Fruit fly (Drosophila melanogaster) whole organism, embryonic: Measurements from ENCODE around the gene wisp.

Source experiments
- B-H1 ChIP-seq: fragments of 200-800 bp; sonication (Bioruptor generic); IDR thresholded peaks from 3 replicates; pipeline ENCODE4 v1.3.6; 2022; ENCODE audit warnings: missing biosample characterization, missing genetic modification characterization
- CG10366 ChIP-seq: fragments of 200-800 bp; sonication (Bioruptor generic); IDR thresholded peaks from 2 replicates; pipeline ENCODE4 v1.3.6; 2022; ENCODE audit warnings: missing biosample characterization, missing genetic modification characterization
- CG11723 ChIP-seq: fragments of 200-800 bp; sonication (Bioruptor generic); optimal IDR thresholded peaks from 2 replicates; lab custom pipeline; 2017; ENCODE audit warnings: missing biosample characterization, mild to moderate bottlenecking, missing genetic modification characterization
- CG13775 ChIP-seq: fragments of 200-800 bp; sonication (Bioruptor generic); optimal IDR thresholded peaks from 3 replicates; lab custom pipeline; 2017; ENCODE audit warnings: missing biosample characterization, mild to moderate bottlenecking, missing genetic modification characterization
- CG14050 ChIP-seq: fragments of 200-800 bp; sonication (Bioruptor generic); IDR thresholded peaks from 3 replicates; pipeline ENCODE4 v1.3.6; 2022; ENCODE audit warnings: missing biosample characterization, missing genetic modification characterization
- CG14860 ChIP-seq: fragments of 200-800 bp; sonication (Bioruptor generic); IDR thresholded peaks from 3 replicates; pipeline ENCODE4 v1.3.6; 2022; ENCODE audit warnings: missing biosample characterization, missing genetic modification characterization; ENCODE audit not compliant: partially characterized antibody
- CG18011 ChIP-seq: fragments of 200-800 bp; sonication (Bioruptor generic); optimal IDR thresholded peaks from 2 replicates; lab custom pipeline; 2017; ENCODE audit warnings: missing biosample characterization, missing genetic modification characterization, mild to moderate bottlenecking, moderate library complexity, missing genotype
- CG18599 ChIP-seq: fragments of 200-800 bp; sonication (Bioruptor generic); optimal IDR thresholded peaks from 3 replicates; lab custom pipeline; 2017; ENCODE audit warnings: missing biosample characterization, missing genetic modification characterization, mild to moderate bottlenecking, moderate library complexity, missing genetic modification reagents
- CG31365 ChIP-seq: fragments of 200-800 bp; sonication (Bioruptor generic); optimal IDR thresholded peaks from 2 replicates; lab custom pipeline; 2018; ENCODE audit warnings: missing biosample characterization, mild to moderate bottlenecking, missing genetic modification characterization
- CG32767 ChIP-seq: fragments of 200-800 bp; sonication (Bioruptor generic); IDR thresholded peaks from 2 replicates; pipeline ENCODE4 v1.3.6; 2022; ENCODE audit warnings: missing biosample characterization, missing genetic modification characterization
- CG33213 ChIP-seq: fragments of 200-800 bp; sonication (Bioruptor generic); optimal IDR thresholded peaks from 3 replicates; lab custom pipeline; 2016; ENCODE audit warnings: missing biosample characterization, missing genetic modification characterization
- CG33557 ChIP-seq: fragments of 200-800 bp; sonication (Bioruptor generic); optimal IDR thresholded peaks from 2 replicates; lab custom pipeline; 2019; ENCODE audit warnings: missing biosample characterization, mild to moderate bottlenecking, missing genetic modification characterization, moderate library complexity
- CG5953 ChIP-seq: fragments of 200-800 bp; sonication (Bioruptor generic); IDR thresholded peaks from 2 replicates; pipeline ENCODE4 v1.3.6; 2022; ENCODE audit warnings: missing biosample characterization, missing genetic modification characterization
- CG6654 ChIP-seq: fragments of 200-800 bp; sonication (Bioruptor generic); optimal IDR thresholded peaks from 2 replicates; lab custom pipeline; 2017; ENCODE audit warnings: missing biosample characterization, mild to moderate bottlenecking, missing genetic modification characterization
- CG6813 ChIP-seq: fragments of 200-800 bp; sonication (Bioruptor generic); optimal IDR thresholded peaks from 2 replicates; lab custom pipeline; 2017; ENCODE audit warnings: missing biosample characterization, missing genetic modification characterization, mild to moderate bottlenecking, moderate library complexity, missing genetic modification reagents
- CG7556 ChIP-seq: fragments of 200-800 bp; sonication (Bioruptor generic); optimal IDR thresholded peaks from 2 replicates; lab custom pipeline; 2017; ENCODE audit warnings: missing biosample characterization, mild to moderate bottlenecking, missing genetic modification characterization
- CG7786 ChIP-seq: fragments of 200-800 bp; sonication (Bioruptor generic); optimal IDR thresholded peaks from 2 replicates; lab custom pipeline; 2016; ENCODE audit warnings: missing biosample characterization, missing genetic modification characterization
- CG8290 ChIP-seq, 3 experiments: fragments of 200-800 bp; sonication (Bioruptor generic); optimal IDR thresholded peaks; 2 replicates each; lab custom pipeline; 2016 to 2019; ENCODE audit warnings: missing biosample characterization in 3 of 3, missing genetic modification characterization in 3 of 3, mild to moderate bottlenecking in 2 of 3, moderate library complexity in 1 of 3
- CG8478 ChIP-seq: fragments of >200 bp; optimal IDR thresholded peaks from 2 replicates; lab custom pipeline; 2018
- CG8924 ChIP-seq: fragments of 200-800 bp; optimal IDR thresholded peaks from 3 replicates; lab custom pipeline; 2019; ENCODE audit warnings: missing biosample characterization, mild to moderate bottlenecking, missing genetic modification characterization, moderate library complexity
- CG9876 ChIP-seq: fragments of 200-800 bp; sonication (Bioruptor generic); optimal IDR thresholded peaks from 2 replicates; lab custom pipeline; 2016; ENCODE audit warnings: missing biosample characterization, missing genetic modification characterization
- CG9932 ChIP-seq: fragments of 200-800 bp; sonication (Bioruptor generic); IDR thresholded peaks from 2 replicates; pipeline ENCODE4 v1.3.6; 2022; ENCODE audit warnings: missing biosample characterization, missing genetic modification characterization
- CrebB ChIP-seq: fragments of 200-800 bp; sonication (Bioruptor generic); optimal IDR thresholded peaks from 3 replicates; lab custom pipeline; 2018; ENCODE audit warnings: missing biosample characterization, mild to moderate bottlenecking, missing genetic modification characterization
- D19B ChIP-seq: fragments of 200-800 bp; sonication (Bioruptor generic); optimal IDR thresholded peaks from 2 replicates; lab custom pipeline; 2017; ENCODE audit warnings: missing biosample characterization, mild to moderate bottlenecking, missing genetic modification characterization
- GATAe ChIP-seq: fragments of 200-800 bp; sonication (Bioruptor generic); conservative IDR thresholded peaks from 2 replicates; pipeline ENCODE4 v1.3.6; 2022; ENCODE audit warnings: missing biosample characterization, missing genetic modification characterization
- H15 ChIP-seq: fragments of 200-800 bp; sonication (Bioruptor generic); IDR thresholded peaks from 3 replicates; pipeline ENCODE4 v1.3.6; 2022; ENCODE audit warnings: missing biosample characterization, missing genetic modification characterization
- HHEX ChIP-seq: fragments of 200-800 bp; sonication (Bioruptor generic); optimal IDR thresholded peaks from 3 replicates; lab custom pipeline; 2017; ENCODE audit warnings: missing biosample characterization, mild to moderate bottlenecking, missing genetic modification characterization, missing genetic modification reagents
- HLHmδ ChIP-seq: fragments of 200-800 bp; sonication (Bioruptor generic); optimal IDR thresholded peaks from 2 replicates; lab custom pipeline; 2018; ENCODE audit warnings: missing biosample characterization, mild to moderate bottlenecking, missing genetic modification characterization, moderate library complexity
- Hr39 ChIP-seq: fragments of >200 bp; optimal IDR thresholded peaks from 2 replicates; lab custom pipeline; 2017
- Lpt ChIP-seq: fragments of >200 bp; optimal IDR thresholded peaks from 2 replicates; lab custom pipeline; 2018; ENCODE audit warnings: missing biosample characterization, missing genetic modification characterization
- Myb ChIP-seq: fragments of 200-800 bp; sonication (Bioruptor generic); optimal IDR thresholded peaks from 2 replicates; lab custom pipeline; 2016; ENCODE audit warnings: missing biosample characterization, missing genetic modification characterization
- Neu2 ChIP-seq: fragments of 200-800 bp; sonication (Bioruptor generic); optimal IDR thresholded peaks from 3 replicates; lab custom pipeline; 2016; ENCODE audit warnings: missing biosample characterization, missing genetic modification characterization, borderline replicate concordance
- Nf-YC ChIP-seq: fragments of 200-800 bp; optimal IDR thresholded peaks from 3 replicates; lab custom pipeline; 2019; ENCODE audit warnings: missing biosample characterization, mild to moderate bottlenecking, missing genetic modification characterization, moderate library complexity
- Sry-β ChIP-seq: fragments of 200-800 bp; sonication (Bioruptor generic); optimal IDR thresholded peaks from 2 replicates; lab custom pipeline; 2018; ENCODE audit warnings: missing biosample characterization, mild to moderate bottlenecking, missing genetic modification characterization, moderate library complexity
- Taf1 ChIP-seq: fragments of 200-800 bp; sonication (Bioruptor generic); IDR thresholded peaks from 2 replicates; pipeline ENCODE4 v1.3.6; 2022; ENCODE audit warnings: missing biosample characterization, missing genetic modification characterization
- Usf ChIP-seq: fragments of 200-800 bp; sonication (Bioruptor generic); optimal IDR thresholded peaks from 2 replicates; lab custom pipeline; 2017; ENCODE audit warnings: missing genotype, missing biosample characterization, missing genetic modification characterization
- Xbp1 ChIP-seq: fragments of 200-800 bp; sonication (Bioruptor generic); optimal IDR thresholded peaks from 3 replicates; lab custom pipeline; 2016; ENCODE audit warnings: missing biosample characterization, mild to moderate bottlenecking, missing genetic modification characterization
- ara ChIP-seq: fragments of 200-800 bp; sonication (Bioruptor generic); IDR thresholded peaks from 2 replicates; pipeline ENCODE4 v1.3.6; 2022; ENCODE audit warnings: missing biosample characterization, missing genetic modification characterization
- ase ChIP-seq: fragments of 200-800 bp; sonication (Bioruptor generic); IDR thresholded peaks from 3 replicates; pipeline ENCODE4 v1.3.6; 2022; ENCODE audit warnings: missing biosample characterization, missing genetic modification characterization
- az2 ChIP-seq: fragments of 200-800 bp; sonication (Bioruptor generic); optimal IDR thresholded peaks from 3 replicates; lab custom pipeline; 2016; ENCODE audit warnings: missing biosample characterization, missing genetic modification characterization
- chm ChIP-seq: fragments of 200-800 bp; sonication (Bioruptor generic); IDR thresholded peaks from 2 replicates; pipeline ENCODE4 v1.3.6; 2022; ENCODE audit warnings: missing biosample characterization, missing genetic modification characterization
- dan ChIP-seq: fragments of 200-800 bp; sonication (Bioruptor generic); IDR thresholded peaks from 2 replicates; pipeline ENCODE4 v1.3.6; 2022; ENCODE audit warnings: missing biosample characterization, missing genetic modification characterization
- en ChIP-seq: fragments of 200-800 bp; sonication (Bioruptor generic); optimal IDR thresholded peaks from 2 replicates; lab custom pipeline; 2016; ENCODE audit warnings: missing biosample characterization, missing genetic modification characterization
- lbe ChIP-seq: fragments of 200-800 bp; sonication (Bioruptor generic); optimal IDR thresholded peaks from 2 replicates; lab custom pipeline; 2016; ENCODE audit warnings: missing biosample characterization, mild to moderate bottlenecking, missing genetic modification characterization
- pb ChIP-seq: fragments of 200-800 bp; sonication (Bioruptor generic); optimal IDR thresholded peaks from 3 replicates; lab custom pipeline; 2016; ENCODE audit warnings: missing biosample characterization, missing genetic modification characterization
- pros ChIP-seq: fragments of 200-800 bp; sonication (Bioruptor generic); optimal IDR thresholded peaks from 3 replicates; lab custom pipeline; 2019; ENCODE audit warnings: missing biosample characterization, mild to moderate bottlenecking, missing genetic modification characterization, moderate library complexity
- sens-2 ChIP-seq: fragments of 200-800 bp; sonication (Bioruptor generic); IDR thresholded peaks from 2 replicates; pipeline ENCODE4 v1.3.6; 2022; ENCODE audit warnings: missing biosample characterization, missing genetic modification characterization
- sr ChIP-seq: fragments of 200-800 bp; sonication (Bioruptor generic); IDR thresholded peaks from 3 replicates; pipeline ENCODE4 v1.3.6; 2022; ENCODE audit warnings: missing biosample characterization, missing genetic modification characterization
- zen ChIP-seq: fragments of 200-800 bp; sonication (Bioruptor generic); optimal IDR thresholded peaks from 3 replicates; lab custom pipeline; 2018; ENCODE audit warnings: missing biosample characterization, mild to moderate bottlenecking, missing genetic modification characterization, moderate library complexity
- zen2 ChIP-seq: fragments of 200-800 bp; sonication (Bioruptor generic); IDR thresholded peaks from 3 replicates; pipeline ENCODE4 v1.3.6; 2022; ENCODE audit warnings: missing biosample characterization, missing genetic modification characterization; ENCODE audit not compliant: partially characterized antibody

The wisp gene

DNA sequence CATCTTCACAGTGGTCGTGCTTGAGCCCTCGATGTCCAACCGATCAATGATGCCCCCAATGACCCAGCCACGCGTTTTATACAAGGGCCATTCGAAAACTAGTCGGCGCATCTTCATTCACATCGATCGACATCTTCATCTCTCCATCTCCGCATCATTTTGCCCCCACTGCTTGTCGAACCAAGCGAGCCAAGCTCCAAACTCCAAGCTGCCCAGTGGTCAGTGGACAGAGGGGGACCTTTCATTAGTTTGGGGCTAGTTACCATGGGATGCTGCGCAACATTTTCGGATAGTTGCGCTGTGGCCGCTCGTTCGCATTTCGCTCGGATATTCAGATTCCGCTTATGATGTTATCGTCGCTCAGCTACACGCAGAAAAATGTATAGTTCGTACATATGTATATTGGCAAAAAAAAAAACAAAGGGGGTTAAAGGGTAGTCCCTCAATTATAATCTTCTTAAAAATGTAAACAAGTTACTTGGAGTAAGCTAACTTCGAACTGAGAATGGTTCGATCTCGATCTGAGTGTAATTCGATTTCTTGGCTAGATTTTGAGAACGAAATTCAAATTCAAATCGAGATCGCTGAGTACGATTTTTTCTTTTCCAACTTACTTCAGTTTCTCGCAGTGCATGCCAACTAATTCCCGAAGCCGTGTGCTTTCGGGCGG lies 47.6 kb upstream of the wisp start, which contains the start of gene CG15740 (continued):
- no peak for TF ChIP-seq CG8924
- no peak for TF ChIP-seq CG18011 (GFP tag; lab: Kevin White, UChicago)
- TF ChIP-seq CG6813 (GFP tag; lab: Kevin White, UChicago), result no peak
- TF ChIP-seq CG10366 (GFP tag; lab: Robert Waterston, UW), result peak; percentile 62
- no peak for TF ChIP-seq CG6654 (GFP tag; lab: Kevin White, UChicago)
- TF ChIP-seq Neu2 (GFP tag; lab: Kevin White, UChicago), result no peak
- peak; percentile 31; the same call in 1 of the 2 replicates for TF ChIP-seq ara (GFP tag; lab: Robert Waterston, UW)
- no peak for TF ChIP-seq Sry-β (GFP tag; lab: Kevin White, UChicago)
- TF ChIP-seq lbe, result no peak
- no peak for TF ChIP-seq dan (GFP tag; lab: Robert Waterston, UW)
- TF ChIP-seq CG7786 (GFP tag; lab: Kevin White, UChicago), result no peak
- no peak for TF ChIP-seq CG8290 (GFP tag; optimal IDR thresholded peaks at IDR 0.05; lab: Kevin White, UChicago)
- TF ChIP-seq CG8290 (tag; optimal IDR thresholded peaks at IDR 0.05; lab: Kevin White, UChicago), result no peak
- TF ChIP-seq CG9932 (GFP tag; lab: Robert Waterston, UW), result no peak
- TF ChIP-seq sr (GFP tag; lab: Robert Waterston, UW), result no peak
- peak; percentile 45 for TF ChIP-seq Xbp1 (GFP tag; lab: Kevin White, UChicago)
- no peak for TF ChIP-seq Nf-YC (tag; lab: Kevin White, UChicago)
- TF ChIP-seq CG8478, result no peak
- no peak for TF ChIP-seq D19B
- no peak for TF ChIP-seq Taf1
- no peak for TF ChIP-seq en (GFP tag; lab: Kevin White, UChicago)
- TF ChIP-seq H15 (GFP tag; lab: Robert Waterston, UW), result peak; percentile 61; the same call in 1 of the 3 replicates
- no peak for TF ChIP-seq CrebB
- no peak for TF ChIP-seq zen2 (GFP tag; lab: Robert Waterston, UW)
- no peak for TF ChIP-seq chm (GFP tag; lab: Robert Waterston, UW)
- no peak for TF ChIP-seq zen (tag; lab: Kevin White, UChicago)
- no peak for TF ChIP-seq pb (GFP tag; lab: Kevin White, UChicago)
- TF ChIP-seq Usf, result no peak
- TF ChIP-seq Lpt (GFP tag; lab: Kevin White, UChicago), result no peak
- TF ChIP-seq B-H1 (GFP tag; lab: Robert Waterston, UW), result no peak; the same call in 2 of the 3 replicates
- no peak for TF ChIP-seq CG11723 (GFP tag; lab: Kevin White, UChicago)
- TF ChIP-seq HHEX (GFP tag; lab: Kevin White, UChicago), result peak; percentile 14
- TF ChIP-seq CG14050, result peak; percentile 29; the same call in 2 of the 3 replicates
- 0 out of 3 replicates have a peak, but pooled peaks have one; percentile 42 for TF ChIP-seq ase
- TF ChIP-seq CG18599 (GFP tag; lab: Kevin White, UChicago), result peak; percentile 19
- TF ChIP-seq CG14860 (GFP tag; lab: Robert Waterston, UW), result no peak
- peak; percentile 42; the same call in 1 of the 2 replicates for TF ChIP-seq CG32767 (GFP tag; lab: Robert Waterston, UW)
- TF ChIP-seq az2 (GFP tag; lab: Kevin White, UChicago), result no peak
- no peak for TF ChIP-seq GATAe (GFP tag; lab: Robert Waterston, UW)
- peak; percentile 47 for TF ChIP-seq CG7556 (GFP tag; lab: Kevin White, UChicago)
- TF ChIP-seq CG13775 (GFP tag; lab: Kevin White, UChicago), result no peak
- TF ChIP-seq CG33213 (GFP tag; lab: Kevin White, UChicago), result no peak
- TF ChIP-seq CG31365, result no peak
- TF ChIP-seq pros (GFP tag; lab: Kevin White, UChicago), result no peak
- TF ChIP-seq Hr39 (lab: Kevin White, UChicago), result no peak
- no peak for TF ChIP-seq CG9876 (GFP tag; lab: Kevin White, UChicago)
- TF ChIP-seq CG5953 (GFP tag; lab: Robert Waterston, UW), result peak; percentile 33; the same call in 1 of the 2 replicates
- TF ChIP-seq Myb (GFP tag; lab: Kevin White, UChicago), result no peak
- TF ChIP-seq CG33557 (GFP tag; lab: Kevin White, UChicago), result no peak
- no peak for TF ChIP-seq HLHmδ (GFP tag; lab: Kevin White, UChicago)
- no peak for TF ChIP-seq sens-2 (GFP tag; lab: Robert Waterston, UW)
